Worm (Caenorhabditis elegans): Measurements from ENCODE around the gene pnp-1.

DNA sequence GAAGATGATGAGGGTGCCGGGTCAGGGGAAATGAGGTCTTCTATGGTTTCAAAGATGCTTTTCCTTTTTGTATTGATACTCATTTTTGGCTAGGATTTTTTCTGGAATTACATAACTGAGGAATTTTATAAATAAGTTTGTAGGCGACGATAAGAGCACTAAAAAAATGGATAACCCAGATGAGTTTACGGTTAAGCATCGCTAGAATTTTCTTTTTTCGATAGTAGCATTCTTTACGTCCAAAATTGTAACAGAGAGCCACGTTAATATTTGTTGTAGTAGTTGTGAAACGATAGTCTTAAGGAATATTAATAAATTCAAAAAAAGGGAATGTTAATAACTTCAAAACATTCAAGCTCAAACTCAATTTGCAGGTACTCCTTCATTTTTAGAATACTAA lies 15.5 kb upstream of the pnp-1 start, which contains the start of gene snai-1:
- TF ChIP-seq ztf-23 (GFP tag; IDR thresholded peaks at IDR 0.05) (no peak), klf-2 (GFP tag; conservative IDR thresholded peaks at IDR 0.05) (no peak), cog-1 (tag; optimal IDR thresholded peaks at IDR 0.05) (no peak)
